Fruit fly (Drosophila melanogaster) whole organism: ENCODE measurements around the gene CG13042.

ENCODE experiments used
- CG8478 ChIP-seq: fragments of >200 bp; optimal IDR thresholded peaks from 2 replicates; lab custom pipeline; 2018; ENCODE audit warnings: inconsistent platforms
- Dll ChIP-seq: fragments of >200 bp; optimal IDR thresholded peaks from 2 replicates; lab custom pipeline; 2017
- EcR ChIP-seq, 2 experiments: fragments of >200 bp; optimal IDR thresholded peaks; 2 replicates each; lab custom pipeline; 2017; ENCODE audit warnings: missing biosample characterization in 2 of 2, missing genetic modification characterization in 2 of 2, missing genetic modification reagents in 2 of 2
- pan ChIP-seq: fragments of >200 bp; optimal IDR thresholded peaks from 2 replicates; lab custom pipeline; 2017
- psq ChIP-seq: fragments of >200 bp; optimal IDR thresholded peaks from 2 replicates; lab custom pipeline; 2017
- usp ChIP-seq: fragments of >200 bp; optimal IDR thresholded peaks from 2 replicates; lab custom pipeline; 2017; ENCODE audit warnings: missing biosample characterization, missing genetic modification characterization, mixed read lengths

The CG13042 gene

DNA sequence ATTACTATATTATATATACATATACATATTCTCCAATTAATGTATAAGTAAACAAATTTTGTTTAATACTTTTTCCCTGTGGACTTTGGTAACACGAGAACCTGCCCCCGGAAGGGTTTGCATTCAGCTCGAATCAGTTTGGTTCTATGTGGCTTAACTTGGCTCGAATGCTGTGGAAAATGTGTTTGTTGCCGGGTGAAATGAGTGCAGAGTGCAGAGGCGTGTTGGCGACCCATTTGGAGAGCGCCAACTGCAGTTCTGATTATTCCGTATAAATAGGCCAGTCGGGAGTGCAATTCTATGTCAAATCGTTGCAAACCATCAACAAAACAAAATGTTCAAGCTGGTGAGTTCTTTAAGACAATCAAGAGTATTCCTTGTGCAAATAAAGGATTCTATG is 9.4 kb upstream of the CG13042 start, which contains the start of gene Nplp3:
TSS of gene Nplp3 (plus strand) at position 301 of the 400 bp plus-strand sequence.
- TF ChIP-seq CG8478 (lab: Kevin White, UChicago) (no peak), usp (GFP tag; lab: Kevin White, UChicago) (no peak), EcR (GFP tag; optimal IDR thresholded peaks at IDR 0.05; lab: Kevin White, UChicago) (no peak), psq (lab: Kevin White, UChicago) (no peak), Dll (no peak), pan (lab: Kevin White, UChicago) (no peak)

DNA sequence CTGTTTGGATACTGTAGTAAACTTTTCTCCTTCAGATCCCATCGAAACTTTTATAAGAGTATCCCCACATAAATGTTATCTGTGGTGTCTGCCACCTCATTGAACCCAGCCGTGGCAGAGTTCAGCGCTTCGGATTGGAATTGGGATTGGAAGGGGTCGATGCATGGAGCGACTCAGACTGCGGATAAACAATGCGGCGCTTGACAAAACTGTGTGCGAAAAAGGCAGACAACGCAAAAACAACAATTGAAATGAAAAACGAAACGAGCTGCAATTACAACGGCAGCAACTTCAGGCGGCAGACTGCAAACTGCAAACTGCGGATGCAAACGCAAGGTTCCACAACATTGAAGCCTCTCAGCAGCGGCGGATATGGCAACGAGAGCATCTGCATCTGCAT is 5.7 kb upstream of the CG13042 start, which contains the start of gene CG13062:
TSS of gene CG13062 (plus strand) at position 301 of the 400 bp plus-strand sequence.
- TF ChIP-seq CG8478 (lab: Kevin White, UChicago) (no peak), EcR (GFP tag; optimal IDR thresholded peaks at IDR 0.05; lab: Kevin White, UChicago) (no peak), Dll (no peak), usp (GFP tag; lab: Kevin White, UChicago) (no peak), pan (lab: Kevin White, UChicago) (no peak), psq (lab: Kevin White, UChicago) (no peak)

DNA sequence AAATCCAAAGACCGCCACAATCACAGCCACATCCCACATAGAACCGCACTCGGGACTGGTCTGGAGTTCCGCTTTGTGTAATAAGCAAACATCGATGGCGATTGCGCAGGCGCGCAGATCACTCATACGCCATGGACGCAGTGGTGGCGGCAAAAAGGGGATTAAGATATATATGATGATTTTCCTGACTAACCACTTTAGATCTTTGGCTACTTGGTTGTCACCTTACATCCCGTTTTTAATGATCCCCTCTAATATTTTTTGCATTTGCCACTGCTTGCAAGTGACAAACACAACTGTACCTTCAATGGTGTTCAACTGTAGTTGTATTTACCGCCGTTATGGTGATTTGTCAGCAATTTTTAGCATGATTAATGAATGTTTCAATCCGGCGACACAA is 1.7 kb upstream of the CG13042 start:
- TF ChIP-seq pan (lab: Kevin White, UChicago) (no peak), usp (GFP tag; lab: Kevin White, UChicago) (no peak), Dll (no peak), CG8478 (lab: Kevin White, UChicago) (no peak), psq (lab: Kevin White, UChicago) (no peak), EcR (GFP tag; optimal IDR thresholded peaks at IDR 0.05; lab: Kevin White, UChicago) (no peak)

DNA sequence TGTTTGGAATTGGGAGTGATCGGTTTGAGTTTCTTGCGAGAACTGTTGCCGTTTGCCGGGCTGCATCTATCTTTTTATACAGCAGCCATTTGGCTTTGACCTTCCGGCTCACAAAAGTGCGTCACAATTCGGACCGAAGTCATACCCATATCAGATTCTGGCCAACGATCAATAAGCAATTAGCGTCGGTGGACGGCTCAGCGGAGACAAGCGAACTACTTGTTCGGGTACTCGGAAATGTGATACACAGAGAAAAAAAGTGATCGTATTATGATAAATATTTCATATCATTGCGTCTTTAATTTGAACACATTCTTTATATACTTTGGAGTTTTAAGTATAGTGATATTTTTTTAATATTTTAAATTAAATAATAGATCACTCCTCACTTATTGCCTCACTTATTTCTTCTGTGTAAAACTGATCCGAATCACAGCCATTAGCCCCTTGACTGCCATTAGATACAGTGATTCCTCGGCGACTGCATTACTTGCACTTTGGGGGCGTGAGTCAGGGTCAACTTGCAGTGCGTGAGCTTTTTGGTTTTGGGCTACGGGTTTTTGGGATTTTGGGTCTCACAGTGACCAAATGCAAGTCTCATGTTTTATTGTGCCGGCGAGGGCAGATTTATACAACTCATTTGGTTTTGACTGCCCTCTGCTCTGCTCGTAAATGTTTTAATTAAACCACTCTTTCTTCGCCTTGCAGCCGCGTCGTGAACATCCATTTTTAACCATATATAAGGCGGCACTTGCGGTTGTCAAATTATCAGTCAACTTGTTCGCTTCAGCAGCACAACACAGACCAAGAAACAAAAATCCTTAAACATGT is 2.2 kb downstream of the CG13042 start, which contains the start of the genes CG13043 and CG13063:
TSS of gene CG13043 (minus strand) at position 51 of the 831 bp plus-strand sequence.
TSS of gene CG13063 (plus strand) at position 781 of the 831 bp plus-strand sequence.
- no peak for TF ChIP-seq CG8478 (lab: Kevin White, UChicago)
- no peak for TF ChIP-seq psq (lab: Kevin White, UChicago)
- no peak for TF ChIP-seq Dll
- no peak for TF ChIP-seq usp (GFP tag; lab: Kevin White, UChicago)
- no peak for TF ChIP-seq pan (lab: Kevin White, UChicago)
- no peak for TF ChIP-seq EcR (GFP tag; optimal IDR thresholded peaks at IDR 0.05; lab: Kevin White, UChicago)

DNA sequence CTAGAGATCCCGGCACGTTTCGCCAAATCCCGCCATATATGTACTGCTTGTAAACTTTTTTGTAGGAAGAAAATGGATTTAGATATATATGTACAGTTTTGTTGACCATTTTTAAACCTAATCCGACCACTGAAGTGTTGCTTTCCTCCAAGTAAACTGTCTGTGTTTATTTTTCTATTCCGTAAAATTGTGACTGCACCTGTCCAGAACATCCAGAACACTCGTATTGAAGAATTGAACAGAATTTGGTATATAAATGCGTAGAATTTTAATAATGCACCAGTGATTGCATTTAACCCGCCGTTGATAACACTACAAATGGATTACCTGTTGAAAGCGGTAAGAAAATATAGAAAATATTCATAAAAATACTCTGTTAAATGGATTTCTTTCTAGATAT is 4.3 kb downstream of the CG13042 start, which contains the start of gene CG43249:
TSS of gene CG43249 (plus strand) at position 301 of the 400 bp plus-strand sequence.
- TF ChIP-seq CG8478 (lab: Kevin White, UChicago) (no peak), usp (GFP tag; lab: Kevin White, UChicago) (no peak), pan (lab: Kevin White, UChicago) (no peak)

DNA sequence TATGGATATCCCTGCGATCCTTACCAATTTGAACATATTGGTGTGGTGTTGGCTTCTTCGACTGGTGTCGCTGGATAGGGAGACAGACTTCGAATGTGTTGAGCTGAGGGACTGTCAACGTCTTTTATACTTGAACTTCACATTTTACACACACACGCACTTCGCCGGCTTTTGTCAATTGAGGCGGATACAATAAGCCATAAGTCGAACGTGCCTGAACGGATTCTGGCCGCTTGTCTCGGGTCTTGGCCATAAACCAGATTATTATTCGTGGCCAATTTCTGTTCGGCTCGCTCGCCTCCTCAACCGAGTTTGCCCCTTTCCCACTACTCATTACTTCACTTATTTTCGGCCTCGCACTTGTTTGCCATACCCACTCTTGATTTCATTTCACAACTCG is 5.2 kb downstream of the CG13042 start, which contains the start of gene CG13044:
TSS of gene CG13044 (minus strand) at position 101 of the 400 bp plus-strand sequence.
- TF ChIP-seq usp (GFP tag; lab: Kevin White, UChicago) = no peak
- no peak for TF ChIP-seq CG8478 (lab: Kevin White, UChicago)
- TF ChIP-seq Dll = no peak
- TF ChIP-seq psq (lab: Kevin White, UChicago) = no peak
- no peak for TF ChIP-seq pan (lab: Kevin White, UChicago)
- no peak for TF ChIP-seq EcR (GFP tag; optimal IDR thresholded peaks at IDR 0.05; lab: Kevin White, UChicago)

DNA sequence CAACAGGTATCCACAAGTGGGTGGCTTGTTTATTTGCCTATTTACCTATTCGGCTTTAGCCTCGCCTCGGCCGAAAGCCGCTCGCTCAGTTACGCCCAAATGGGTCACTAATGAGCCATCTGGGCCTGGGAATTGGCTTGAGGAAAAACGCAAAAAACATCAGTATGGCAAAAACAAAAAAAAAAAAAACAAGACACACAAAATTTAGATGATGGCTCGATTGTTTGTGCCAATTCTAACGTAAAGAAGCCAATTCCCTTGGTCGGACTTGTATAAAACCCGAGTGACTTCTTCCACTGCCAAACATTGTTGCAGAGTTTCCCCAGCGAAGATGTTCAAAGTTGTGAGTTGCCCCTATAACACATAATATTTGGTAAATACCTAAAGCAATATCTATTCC is 7.1 kb downstream of the CG13042 start, which contains the start of gene CG4982:
TSS of gene CG4982 (plus strand) at position 301 of the 400 bp plus-strand sequence.
- TF ChIP-seq psq (lab: Kevin White, UChicago) (no peak), usp (GFP tag; lab: Kevin White, UChicago) (no peak), CG8478 (lab: Kevin White, UChicago) (no peak), EcR (GFP tag; optimal IDR thresholded peaks at IDR 0.05; lab: Kevin White, UChicago) (no peak), Dll (no peak), pan (lab: Kevin White, UChicago) (no peak)

DNA sequence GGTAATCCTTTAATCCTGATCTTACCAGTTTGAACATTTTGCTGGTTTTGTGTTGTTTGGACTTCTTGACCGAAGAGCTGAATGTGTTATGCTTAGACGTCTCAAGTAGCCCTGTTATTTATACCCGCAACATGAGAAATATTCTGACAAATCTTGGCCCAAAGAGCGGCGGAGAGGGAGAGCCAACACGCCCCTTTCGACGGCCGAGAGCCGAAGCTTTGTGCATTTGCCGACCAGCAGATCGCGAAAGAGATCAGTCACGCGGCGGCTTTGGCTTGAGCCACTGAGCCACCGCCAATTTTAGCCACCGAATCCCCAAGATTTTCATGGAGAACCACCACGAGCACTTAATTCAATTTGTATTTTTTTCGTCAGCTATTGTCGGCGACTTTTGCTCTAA is 12.8 kb downstream of the CG13042 start, which contains the start of gene CG4962:
TSS of gene CG4962 (minus strand) at position 101 of the 400 bp plus-strand sequence.
- TF ChIP-seq CG8478 (lab: Kevin White, UChicago) = no peak
- no peak for TF ChIP-seq usp (GFP tag; lab: Kevin White, UChicago)
- no peak for TF ChIP-seq psq (lab: Kevin White, UChicago)
- no peak for TF ChIP-seq Dll
- no peak for TF ChIP-seq EcR (GFP tag; optimal IDR thresholded peaks at IDR 0.05; lab: Kevin White, UChicago)
- no peak for TF ChIP-seq pan (lab: Kevin White, UChicago)

DNA sequence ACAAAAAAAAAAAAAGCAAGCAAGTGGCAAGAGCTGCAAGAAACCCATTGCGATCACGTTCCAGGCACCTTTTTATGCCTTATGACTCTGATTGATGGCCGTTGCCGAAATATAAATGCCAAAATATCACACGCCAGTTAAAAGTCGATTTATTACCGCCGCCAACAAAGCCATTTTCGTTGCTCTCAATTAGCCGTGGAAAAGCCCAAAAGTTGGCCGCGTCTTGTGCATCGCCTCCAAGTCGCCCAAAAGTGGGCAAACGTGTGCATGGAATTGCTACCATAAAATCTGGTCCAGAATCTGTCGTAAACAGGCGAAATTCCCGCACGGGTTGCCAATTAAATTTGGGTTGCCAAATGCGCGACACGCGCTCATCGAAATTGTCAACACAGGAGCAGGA is 16.6 kb downstream of the CG13042 start:
- TF ChIP-seq EcR (GFP tag; optimal IDR thresholded peaks at IDR 0.05; lab: Kevin White, UChicago) (no peak), usp (GFP tag; lab: Kevin White, UChicago) (no peak), psq (lab: Kevin White, UChicago) (no peak), pan (lab: Kevin White, UChicago) (no peak), Dll (no peak), CG8478 (lab: Kevin White, UChicago) (no peak)

DNA sequence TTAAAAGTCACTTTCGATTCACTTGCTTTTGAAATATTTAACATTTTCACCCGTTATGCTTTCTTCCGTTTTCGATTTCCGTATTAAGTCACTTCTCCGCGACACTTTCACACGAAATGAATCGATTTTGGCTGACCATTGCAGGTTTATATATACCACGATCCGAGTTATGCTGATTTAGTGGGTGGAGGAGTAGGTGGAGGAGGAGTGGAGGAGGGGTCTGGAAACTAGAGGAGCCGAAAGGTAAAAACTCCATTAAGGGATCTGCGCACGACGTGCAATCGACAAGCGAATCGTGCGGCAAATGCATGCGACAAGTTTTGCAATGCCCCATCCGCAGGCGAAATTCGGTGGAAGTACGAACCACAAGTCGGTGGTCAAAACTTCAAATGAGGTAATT is 17.4 kb downstream of the CG13042 start, which contains the start of gene CG13045:
TSS of gene CG13045 (minus strand) at position 101 of the 400 bp plus-strand sequence.
- TF ChIP-seq EcR (GFP tag; optimal IDR thresholded peaks at IDR 0.05; lab: Kevin White, UChicago) = no peak
- no peak for TF ChIP-seq pan (lab: Kevin White, UChicago)
- no peak for TF ChIP-seq Dll
- no peak for TF ChIP-seq psq (lab: Kevin White, UChicago)
- TF ChIP-seq CG8478 (lab: Kevin White, UChicago) = no peak
- no peak for TF ChIP-seq usp (GFP tag; lab: Kevin White, UChicago)

DNA sequence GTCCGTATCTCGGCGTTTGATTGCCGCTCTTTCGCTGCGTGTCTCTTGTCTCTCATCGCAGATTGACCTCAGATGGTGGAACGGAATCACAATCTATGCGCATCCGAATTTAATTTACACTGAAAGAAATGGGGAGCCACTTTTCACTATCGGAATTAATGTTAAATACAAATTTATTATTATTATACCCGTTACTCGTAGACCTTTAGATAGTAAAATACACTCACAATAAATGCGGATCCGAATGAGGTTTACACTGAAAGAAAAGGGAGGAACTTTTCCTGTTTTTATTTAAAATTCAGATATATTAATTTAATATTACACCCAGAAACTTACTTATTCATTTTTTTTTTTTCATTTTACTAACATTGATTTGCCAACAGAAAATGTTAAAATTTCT is 19.2 kb downstream of the CG13042 start:
- TF ChIP-seq Dll = no peak
- no peak for TF ChIP-seq CG8478 (lab: Kevin White, UChicago)
- TF ChIP-seq psq (lab: Kevin White, UChicago) = no peak
- TF ChIP-seq EcR (GFP tag; optimal IDR thresholded peaks at IDR 0.05; lab: Kevin White, UChicago) = no peak
- no peak for TF ChIP-seq pan (lab: Kevin White, UChicago)
- no peak for TF ChIP-seq usp (GFP tag; lab: Kevin White, UChicago)
